Worm (Caenorhabditis elegans): ENCODE measurements around the gene F08F8.7.

DNA sequence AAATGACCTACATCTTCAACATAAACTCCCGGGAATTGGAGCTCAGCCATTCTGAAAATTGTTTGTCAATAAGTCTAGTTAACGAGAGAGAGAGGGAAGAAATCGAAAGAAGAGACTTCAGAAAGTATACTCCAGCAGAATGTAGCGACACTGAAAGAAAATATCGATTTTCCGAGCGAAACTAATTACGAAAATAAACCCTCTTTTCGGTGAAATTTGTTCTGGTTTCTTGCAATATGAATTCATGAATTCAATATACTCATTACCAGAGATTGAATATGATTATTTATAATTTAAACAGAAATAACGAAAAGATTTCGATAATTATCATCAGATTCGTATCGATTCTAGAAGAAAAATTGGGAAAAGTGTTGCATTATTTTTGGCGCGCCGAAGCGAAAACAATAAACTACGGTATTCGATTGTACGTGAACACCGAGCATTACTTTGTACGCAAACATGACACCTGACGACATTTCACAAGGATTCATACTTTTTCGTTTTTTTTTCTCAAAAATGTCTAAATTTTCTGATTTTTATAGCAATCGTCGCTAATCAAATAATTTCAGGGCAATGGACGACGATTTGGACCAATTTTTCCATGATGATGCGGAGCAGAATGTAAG lies 34.7 kb upstream of the F08F8.7 start, which contains the start of the genes hmg-4 and T20B12.3:
- TF ChIP-seq nhr-10 (tag; optimal IDR thresholded peaks at IDR 0.05) (no peak), hlh-30 (tag; optimal IDR thresholded peaks at IDR 0.05; ENCODE audit: insufficient read depth) (peak; percentile 51), ceh-82 (tag; optimal IDR thresholded peaks at IDR 0.05) (no peak), mep-1 (tag; optimal IDR thresholded peaks at IDR 0.05) (peak; percentile 34), nhr-48 (tag; optimal IDR thresholded peaks at IDR 0.05) (no peak), daf-16 (GFP tag; optimal IDR thresholded peaks at IDR 0.05) (no peak), daf-16 (tag; optimal IDR thresholded peaks at IDR 0.05) (peak; percentile 36)
